Worm (Caenorhabditis elegans): ENCODE measurements around the gene str-217.

str-217 gene

ce11 chrV:17013232-17013631, 13.1 kb upstream of the str-217 start, which contains the start of gene clec-241:
Gene clec-241, minus strand, starts transcription at chrV:17013332.
- TF ChIP-seq blmp-1 (tag; optimal IDR thresholded peaks at IDR 0.05; ENCODE audit: insufficient read depth) (no peak), nhr-237 (tag; optimal IDR thresholded peaks at IDR 0.05) (no peak), egl-27 (tag; optimal IDR thresholded peaks at IDR 0.05) (no peak), fos-1 (tag; optimal IDR thresholded peaks at IDR 0.05) (no peak), elt-3 (tag; optimal IDR thresholded peaks at IDR 0.05) (no peak), nhr-25 (tag; optimal IDR thresholded peaks at IDR 0.05) (no peak), ztf-1 (GFP tag; conservative IDR thresholded peaks at IDR 0.05) (no peak), sma-9 (GFP tag; optimal IDR thresholded peaks at IDR 0.05) (no peak), sma-9 (tag; optimal IDR thresholded peaks at IDR 0.05) (no peak), sma-3 (GFP tag; optimal IDR thresholded peaks at IDR 0.05) (no peak), ZK546.5 (tag; optimal IDR thresholded peaks at IDR 0.05) (no peak), dmd-4 (tag; optimal IDR thresholded peaks at IDR 0.05) (no peak), nhr-6 (tag; optimal IDR thresholded peaks at IDR 0.05) (no peak), zag-1 (tag; optimal IDR thresholded peaks at IDR 0.05) (no peak), snpc-4 (tag; optimal IDR thresholded peaks at IDR 0.05) (no peak), Y55F3AM.14 (GFP tag; optimal IDR thresholded peaks at IDR 0.05) (no peak), mdl-1 (tag; optimal IDR thresholded peaks at IDR 0.05) (no peak), lin-13 (GFP tag; optimal IDR thresholded peaks at IDR 0.05) (no peak), ama-1 (optimal IDR thresholded peaks at IDR 0.05) (no peak), nhr-129 (tag; optimal IDR thresholded peaks at IDR 0.05) (no peak), peb-1 (tag; optimal IDR thresholded peaks at IDR 0.05) (no peak)

- no peak for TF ChIP-seq gmeb-1 (tag; optimal IDR thresholded peaks at IDR 0.05)
- no peak for TF ChIP-seq mdl-1 (tag; optimal IDR thresholded peaks at IDR 0.05)
- TF ChIP-seq sma-9 (GFP tag; optimal IDR thresholded peaks at IDR 0.05): no peak
- TF ChIP-seq sma-9 (tag; optimal IDR thresholded peaks at IDR 0.05): no peak
- no peak for TF ChIP-seq ztf-4 (tag; optimal IDR thresholded peaks at IDR 0.05)
- TF ChIP-seq fos-1 (tag; optimal IDR thresholded peaks at IDR 0.05): peak; percentile 49
- TF ChIP-seq nhr-77 (tag; optimal IDR thresholded peaks at IDR 0.05): no peak
- no peak for TF ChIP-seq R02D3.7 (tag; optimal IDR thresholded peaks at IDR 0.05)
Measured at ce11 chrV:17009342-17010064, 9.4 kb upstream of the str-217 start, which contains the start of the genes clc-12 and clec-240. Gene clc-12, minus strand, starts transcription at chrV:17009388. Gene clec-240, plus strand, starts transcription at chrV:17010014.

- TF ChIP-seq aly-2 (tag; optimal IDR thresholded peaks at IDR 0.05) (no peak), fos-1 (tag; optimal IDR thresholded peaks at IDR 0.05) (no peak), sma-9 (GFP tag; optimal IDR thresholded peaks at IDR 0.05) (no peak), sma-9 (tag; optimal IDR thresholded peaks at IDR 0.05) (no peak), snpc-4 (tag; optimal IDR thresholded peaks at IDR 0.05) (no peak), ztf-11 (tag; optimal IDR thresholded peaks at IDR 0.05) (no peak), crh-2 (tag; optimal IDR thresholded peaks at IDR 0.05) (no peak), mdl-1 (tag; optimal IDR thresholded peaks at IDR 0.05) (no peak), sma-3 (GFP tag; optimal IDR thresholded peaks at IDR 0.05) (no peak), ztf-4 (tag; optimal IDR thresholded peaks at IDR 0.05) (no peak), ceh-16 (tag; optimal IDR thresholded peaks at IDR 0.05) (no peak), nhr-25 (tag; optimal IDR thresholded peaks at IDR 0.05) (no peak), elt-3 (tag; optimal IDR thresholded peaks at IDR 0.05) (no peak), ceh-82 (tag; optimal IDR thresholded peaks at IDR 0.05) (no peak), nhr-237 (tag; optimal IDR thresholded peaks at IDR 0.05) (no peak), C34F6.9 (tag; optimal IDR thresholded peaks at IDR 0.05) (no peak), peb-1 (tag; optimal IDR thresholded peaks at IDR 0.05) (no peak), nhr-10 (tag; optimal IDR thresholded peaks at IDR 0.05) (no peak), egl-27 (tag; optimal IDR thresholded peaks at IDR 0.05) (no peak), nhr-21 (tag; optimal IDR thresholded peaks at IDR 0.05) (no peak), lsy-2 (tag; optimal IDR thresholded peaks at IDR 0.05) (no peak)
Measured at ce11 chrV:17008302-17008701, 8.2 kb upstream of the str-217 start, which contains the start of gene sri-69. Gene sri-69, minus strand, starts transcription at chrV:17008402.

- TF ChIP-seq ZK546.5 (tag; optimal IDR thresholded peaks at IDR 0.05): no peak
Measured at ce11 chrV:17005189-17005588, 5.1 kb upstream of the str-217 start, which contains the start of gene srh-131. Gene srh-131, plus strand, starts transcription at chrV:17005489.

ce11 chrV:17001167-17001566, 1.1 kb upstream of the str-217 start, which contains the start of gene sri-9:
Gene sri-9, plus strand, starts transcription at chrV:17001467.
- TF ChIP-seq blmp-1 (tag; optimal IDR thresholded peaks at IDR 0.05; ENCODE audit: insufficient read depth) (no peak), unc-55 (GFP tag; optimal IDR thresholded peaks at IDR 0.05) (no peak), ztf-11 (tag; optimal IDR thresholded peaks at IDR 0.05) (no peak), ztf-1 (GFP tag; conservative IDR thresholded peaks at IDR 0.05) (no peak), F13H6.1 (tag; optimal IDR thresholded peaks at IDR 0.05) (no peak), mbf-1 (tag; optimal IDR thresholded peaks at IDR 0.05) (no peak), alr-1 (tag; optimal IDR thresholded peaks at IDR 0.05) (no peak), nhr-12 (tag; optimal IDR thresholded peaks at IDR 0.05) (no peak), aly-2 (tag; optimal IDR thresholded peaks at IDR 0.05) (no peak), peb-1 (tag; optimal IDR thresholded peaks at IDR 0.05) (no peak), nhr-23 (tag; optimal IDR thresholded peaks at IDR 0.05) (no peak), crh-2 (tag; optimal IDR thresholded peaks at IDR 0.05) (no peak)

Measured in whole organism, L2 larva.